Worm (Caenorhabditis elegans) whole organism, L4/young adult: ENCODE data around the gene C46A5.6.

Experiments used
- W03F9.2 ChIP-seq: fragments of 150-350 bp; optimal IDR thresholded peaks from 2 replicates; lab custom pipeline; 2014; ENCODE audit warnings: missing biosample characterization, missing genetic modification characterization
- dao-5 ChIP-seq: sonication (generic microtip); optimal IDR thresholded peaks from 2 replicates; lab custom pipeline; 2016; ENCODE audit warnings: missing genotype, missing genetic modification characterization, moderate library complexity, missing compliant biosample characterization
- him-1 ChIP-seq: sonication (generic microtip); optimal IDR thresholded peaks from 2 replicates; lab custom pipeline; 2016; ENCODE audit warnings: missing genotype, missing genetic modification reagents, missing genetic modification characterization, missing compliant biosample characterization

- no peak for TF ChIP-seq him-1 (tag; lab: Kevin White, UChicago)
- TF ChIP-seq dao-5 (tag; lab: Kevin White, UChicago) = no peak
- TF ChIP-seq W03F9.2 (tag; lab: Kevin White, UChicago) = no peak
Measured at ce11 chrIV:7743539-7743938, 20.1 kb downstream of the C46A5.6 start, which contains the start of gene npr-35.
